Fruit fly (Drosophila melanogaster) whole organism, embryonic: ENCODE results near the gene CG42660.

Experiments
- Atf3 ChIP-seq: fragments of 200-800 bp; sonication (Bioruptor generic); optimal IDR thresholded peaks from 3 replicates; lab custom pipeline; 2016; ENCODE audit warnings: missing biosample characterization, missing genetic modification characterization
- CG10366 ChIP-seq: fragments of 200-800 bp; sonication (Bioruptor generic); IDR thresholded peaks from 2 replicates; pipeline ENCODE4 v1.3.6; 2022; ENCODE audit warnings: missing biosample characterization, missing genetic modification characterization
- CG11504 ChIP-seq: fragments of 200-800 bp; sonication (Bioruptor generic); optimal IDR thresholded peaks from 3 replicates; lab custom pipeline; 2019; ENCODE audit warnings: missing biosample characterization, mild to moderate bottlenecking, missing genetic modification characterization, moderate library complexity
- CG15269 ChIP-seq: fragments of 200-800 bp; sonication (Bioruptor generic); optimal IDR thresholded peaks from 2 replicates; lab custom pipeline; 2018; ENCODE audit warnings: missing biosample characterization, mild to moderate bottlenecking, missing genetic modification characterization, moderate library complexity
- CG15514 ChIP-seq: fragments of 200-800 bp; sonication (Bioruptor generic); optimal IDR thresholded peaks from 3 replicates; lab custom pipeline; 2017; ENCODE audit warnings: missing biosample characterization, missing genetic modification characterization, mild to moderate bottlenecking, moderate library complexity, missing genetic modification reagents
- CG1603 ChIP-seq: fragments of 200-800 bp; sonication (Bioruptor generic); optimal IDR thresholded peaks from 2 replicates; lab custom pipeline; 2019; ENCODE audit warnings: missing biosample characterization, mild to moderate bottlenecking, missing genetic modification characterization, moderate library complexity
- CG17328 ChIP-seq: fragments of 200-800 bp; sonication (Bioruptor generic); IDR thresholded peaks from 2 replicates; pipeline ENCODE4 v1.3.6; 2022; ENCODE audit warnings: missing biosample characterization, missing genetic modification characterization
- CG17361 ChIP-seq: fragments of 200-800 bp; sonication (Bioruptor generic); IDR thresholded peaks from 3 replicates; pipeline ENCODE4 v1.3.6; 2022; ENCODE audit warnings: missing biosample characterization, missing genetic modification characterization
- CG17385 ChIP-seq: fragments of 200-800 bp; sonication (Bioruptor generic); optimal IDR thresholded peaks from 3 replicates; lab custom pipeline; 2018; ENCODE audit warnings: missing biosample characterization, mild to moderate bottlenecking, missing genetic modification characterization
- CG2202 ChIP-seq: fragments of 200-800 bp; sonication (Bioruptor generic); optimal IDR thresholded peaks from 2 replicates; lab custom pipeline; 2018; ENCODE audit warnings: missing biosample characterization, mild to moderate bottlenecking, missing genetic modification characterization
- CG31224 ChIP-seq: fragments of 200-800 bp; sonication (Bioruptor generic); IDR thresholded peaks from 2 replicates; pipeline ENCODE4 v1.3.6; 2022; ENCODE audit warnings: missing biosample characterization, missing genetic modification characterization
- CG3163 ChIP-seq: fragments of 200-800 bp; sonication (Bioruptor generic); optimal IDR thresholded peaks from 3 replicates; lab custom pipeline; 2016; ENCODE audit warnings: missing biosample characterization, missing genetic modification characterization
- CG3281 ChIP-seq: fragments of 200-800 bp; sonication (Bioruptor generic); optimal IDR thresholded peaks from 3 replicates; lab custom pipeline; 2017; ENCODE audit warnings: missing biosample characterization, mild to moderate bottlenecking, missing genetic modification characterization
- CG4404 ChIP-seq: fragments of 200-800 bp; sonication (Bioruptor generic); IDR thresholded peaks from 2 replicates; pipeline ENCODE4 v1.3.6; 2022; ENCODE audit warnings: missing biosample characterization, missing genetic modification characterization
- CG4617 ChIP-seq: fragments of 200-800 bp; sonication (Bioruptor generic); optimal IDR thresholded peaks from 3 replicates; lab custom pipeline; 2016; ENCODE audit warnings: missing biosample characterization, missing genetic modification characterization, borderline replicate concordance
- CG4707 ChIP-seq: fragments of 200-800 bp; sonication (Bioruptor generic); optimal IDR thresholded peaks from 2 replicates; lab custom pipeline; 2018; ENCODE audit warnings: missing biosample characterization, mild to moderate bottlenecking, missing genetic modification characterization, moderate library complexity
- CG7357 ChIP-seq: fragments of 200-800 bp; sonication (Bioruptor generic); IDR thresholded peaks from 3 replicates; pipeline ENCODE4 v1.3.6; 2022; ENCODE audit warnings: missing biosample characterization, missing genetic modification characterization
- CG8359 ChIP-seq: fragments of 200-800 bp; sonication (Bioruptor generic); optimal IDR thresholded peaks from 2 replicates; lab custom pipeline; 2017; ENCODE audit warnings: missing biosample characterization, mild to moderate bottlenecking, missing genetic modification characterization, borderline replicate concordance
- CG8478 ChIP-seq: fragments of >200 bp; optimal IDR thresholded peaks from 2 replicates; lab custom pipeline; 2018
- CG9932 ChIP-seq: fragments of 200-800 bp; sonication (Bioruptor generic); IDR thresholded peaks from 2 replicates; pipeline ENCODE4 v1.3.6; 2022; ENCODE audit warnings: missing biosample characterization, missing genetic modification characterization
- CTCF ChIP-seq: fragments of 200-800 bp; sonication (Bioruptor generic); optimal IDR thresholded peaks from 2 replicates; lab custom pipeline; 2017; ENCODE audit warnings: missing biosample characterization, mild to moderate bottlenecking, missing genetic modification characterization, moderate library complexity
- CoRest ChIP-seq: fragments of 200-800 bp; sonication (Bioruptor generic); optimal IDR thresholded peaks from 3 replicates; lab custom pipeline; 2018; ENCODE audit warnings: missing biosample characterization, mild to moderate bottlenecking, missing genetic modification characterization, moderate library complexity
- Dbx ChIP-seq: fragments of 200-800 bp; sonication (Bioruptor generic); IDR thresholded peaks from 3 replicates; pipeline ENCODE4 v1.3.6; 2022; ENCODE audit warnings: missing biosample characterization, missing genetic modification characterization
- E2f2 ChIP-seq: fragments of 200-800 bp; sonication (Bioruptor generic); IDR thresholded peaks from 2 replicates; pipeline ENCODE4 v1.3.6; 2022; ENCODE audit warnings: missing biosample characterization, missing genetic modification characterization
- ERR ChIP-seq: fragments of 200-800 bp; sonication (Bioruptor generic); optimal IDR thresholded peaks from 2 replicates; lab custom pipeline; 2016; ENCODE audit warnings: missing biosample characterization, missing genetic modification characterization
- Eip74EF ChIP-seq, 2 experiments: fragments of 200-800 bp in 1 of 2; fragments of >200 bp in 1 of 2; sonication (Bioruptor generic) in 1 of 2; optimal IDR thresholded peaks; 2 replicates each; lab custom pipeline; 2017 to 2019; ENCODE audit warnings: missing biosample characterization in 2 of 2, missing genetic modification characterization in 2 of 2, mild to moderate bottlenecking in 1 of 2, moderate library complexity in 1 of 2
- Hmx ChIP-seq: fragments of 200-800 bp; sonication (Bioruptor generic); optimal IDR thresholded peaks from 2 replicates; lab custom pipeline; 2016; ENCODE audit warnings: missing biosample characterization, missing genetic modification characterization
- Side ChIP-seq: fragments of 200-800 bp; sonication (Bioruptor generic); optimal IDR thresholded peaks from 2 replicates; lab custom pipeline; 2016; ENCODE audit warnings: missing biosample characterization, missing genetic modification characterization
- Trl ChIP-seq, 3 experiments: fragments of >200 bp in 2 of 3; fragments of 200-800 bp in 1 of 3; sonication (Bioruptor generic) in 1 of 3; optimal IDR thresholded peaks; 2 replicates in 1 of 3; 3 replicates in 2 of 3; lab custom pipeline; 2016 to 2017; ENCODE audit warnings: missing biosample characterization in 1 of 3, missing genetic modification characterization in 1 of 3
- Xbp1 ChIP-seq: fragments of 200-800 bp; sonication (Bioruptor generic); optimal IDR thresholded peaks from 3 replicates; lab custom pipeline; 2016; ENCODE audit warnings: missing biosample characterization, mild to moderate bottlenecking, missing genetic modification characterization
- ato ChIP-seq: fragments of 200-800 bp; sonication (Bioruptor generic); IDR thresholded peaks from 2 replicates; pipeline ENCODE4 v1.3.6; 2022; ENCODE audit warnings: missing biosample characterization, missing genetic modification characterization; ENCODE audit not compliant: partially characterized antibody
- cad ChIP-seq: fragments of >200 bp; optimal IDR thresholded peaks from 2 replicates; lab custom pipeline; 2017; ENCODE audit warnings: missing biosample characterization, missing genetic modification characterization
- dm ChIP-seq: fragments of 200-800 bp; sonication (Bioruptor generic); optimal IDR thresholded peaks from 3 replicates; lab custom pipeline; 2016; ENCODE audit warnings: missing biosample characterization, missing genetic modification characterization
- dysf ChIP-seq: fragments of 200-800 bp; sonication (Bioruptor generic); IDR thresholded peaks from 3 replicates; pipeline ENCODE4 v1.3.6; 2022; ENCODE audit warnings: missing biosample characterization, missing genetic modification characterization
- gem ChIP-seq: fragments of 200-800 bp; sonication (Bioruptor generic); optimal IDR thresholded peaks from 2 replicates; lab custom pipeline; 2019; ENCODE audit warnings: missing biosample characterization, mild to moderate bottlenecking, missing genetic modification characterization, moderate library complexity
- grau ChIP-seq: fragments of 200-800 bp; optimal IDR thresholded peaks from 3 replicates; lab custom pipeline; 2019; ENCODE audit warnings: missing biosample characterization, mild to moderate bottlenecking, missing genetic modification characterization, moderate library complexity
- hkb ChIP-seq, 2 experiments: fragments of 200-800 bp in 1 of 2; fragments of >200 bp in 1 of 2; sonication (Bioruptor generic) in 1 of 2; IDR thresholded peaks in 1 of 2; optimal IDR thresholded peaks in 1 of 2; 2 replicates each; pipeline versions ENCODE4 v1.3.6 to Lab custom; 2017 to 2022; ENCODE audit warnings: missing biosample characterization in 1 of 2, missing genetic modification characterization in 1 of 2
- ind ChIP-seq: fragments of 200-800 bp; sonication (Bioruptor generic); optimal IDR thresholded peaks from 3 replicates; lab custom pipeline; 2016; ENCODE audit warnings: missing biosample characterization, missing genetic modification characterization
- nau ChIP-seq: fragments of 200-800 bp; sonication (Bioruptor generic); optimal IDR thresholded peaks from 3 replicates; lab custom pipeline; 2017; ENCODE audit warnings: missing biosample characterization, mild to moderate bottlenecking, missing genetic modification characterization, missing genetic modification reagents
- pan ChIP-seq, 4 experiments: fragments of >200 bp in 3 of 4; fragments of 200-800 bp in 1 of 4; sonication (Bioruptor generic) in 1 of 4; optimal IDR thresholded peaks in 3 of 4; IDR thresholded peaks in 1 of 4; 2 replicates each; pipeline versions ENCODE4 v1.3.6 to Lab custom; 2017 to 2022; ENCODE audit warnings: missing biosample characterization in 2 of 4, missing genetic modification characterization in 2 of 4, mixed read lengths in 1 of 4
- row ChIP-seq: fragments of 200-800 bp; sonication (Bioruptor generic); IDR thresholded peaks from 3 replicates; pipeline ENCODE4 v1.3.6; 2022; ENCODE audit warnings: missing biosample characterization, missing genetic modification characterization
- sd ChIP-seq: fragments of 200-800 bp; sonication (Bioruptor generic); optimal IDR thresholded peaks from 3 replicates; lab custom pipeline; 2018; ENCODE audit warnings: missing biosample characterization, mild to moderate bottlenecking, missing genetic modification characterization, moderate library complexity
- sim ChIP-seq: fragments of 200-800 bp; sonication (Bioruptor generic); IDR thresholded peaks from 2 replicates; pipeline ENCODE4 v1.3.6; 2022; ENCODE audit warnings: missing biosample characterization, missing genetic modification characterization
- slbo ChIP-seq: fragments of 200-800 bp; sonication (Bioruptor generic); IDR thresholded peaks from 2 replicates; pipeline ENCODE4 v1.3.6; 2022; ENCODE audit warnings: missing biosample characterization, missing genetic modification characterization
- slp2 ChIP-seq: fragments of 200-800 bp; sonication (Bioruptor generic); optimal IDR thresholded peaks from 2 replicates; lab custom pipeline; 2016; ENCODE audit warnings: missing biosample characterization, missing genetic modification characterization
- unc-4 ChIP-seq: fragments of 200-800 bp; sonication (Bioruptor generic); IDR thresholded peaks from 2 replicates; pipeline ENCODE4 v1.3.6; 2022; ENCODE audit warnings: missing biosample characterization, missing genetic modification characterization; ENCODE audit not compliant: partially characterized antibody

Gene CG42660

DNA sequence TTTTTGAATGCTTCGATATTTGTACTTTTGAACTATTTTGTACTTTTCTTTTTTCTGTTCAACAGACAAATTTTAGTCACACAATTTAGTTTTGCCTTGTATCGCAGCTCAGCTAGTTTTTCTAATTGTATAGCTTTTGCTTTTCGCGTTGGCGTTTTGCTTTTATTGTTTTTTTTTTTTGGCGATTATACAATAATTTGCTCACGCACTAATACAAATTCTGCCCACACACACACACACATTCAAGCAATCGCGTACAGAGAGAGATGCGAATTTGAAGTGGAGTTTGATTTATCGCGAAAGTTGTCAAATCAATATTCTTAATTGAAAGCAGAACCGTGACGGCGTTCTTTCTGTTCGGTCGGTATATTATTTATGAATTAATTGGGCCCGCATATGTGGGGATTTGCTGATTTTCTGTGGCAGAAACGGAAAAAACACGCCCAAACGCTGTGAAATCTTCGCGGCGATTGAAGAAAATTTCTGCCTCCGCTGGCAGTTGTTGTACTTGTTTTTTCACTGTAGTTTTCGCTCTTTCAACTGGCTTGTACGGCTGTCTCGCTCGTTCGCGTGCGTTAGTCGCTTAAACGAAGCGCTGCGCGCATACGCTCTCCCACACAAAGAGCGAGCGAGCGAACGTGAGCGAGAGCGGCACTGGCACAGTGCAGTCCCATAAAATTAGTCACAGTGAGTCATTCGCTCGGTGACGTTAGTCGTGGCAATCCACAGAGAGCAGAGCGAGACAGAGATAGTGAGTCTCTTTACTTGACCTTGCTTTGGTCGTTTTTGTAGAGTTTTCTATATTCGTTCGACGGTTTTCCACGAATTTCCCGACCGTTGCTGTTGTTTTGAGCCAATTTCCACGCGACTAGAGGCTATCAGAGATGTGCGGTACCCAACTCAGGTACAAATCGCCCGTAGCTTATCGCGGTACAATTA lies 30.3 kb upstream of the CG42660 start, which contains the start of gene Rac2 (continued):
- TF ChIP-seq hkb (optimal IDR thresholded peaks at IDR 0.05; lab: Kevin White, UChicago) = no peak
- peak; percentile 45 for TF ChIP-seq hkb (GFP tag; IDR thresholded peaks at IDR 0.05; lab: Robert Waterston, UW)
- TF ChIP-seq unc-4 = no peak; the same call in 1 of the 2 replicates
- TF ChIP-seq ato (GFP tag; lab: Robert Waterston, UW) = no peak
- 0 out of 3 replicates have a peak, but pooled peaks have one; percentile 13 for TF ChIP-seq CG7357 (GFP tag; lab: Robert Waterston, UW)
- TF ChIP-seq CG9932 (GFP tag; lab: Robert Waterston, UW) = peak; percentile 52
- TF ChIP-seq Hmx = no peak
- TF ChIP-seq ind = peak; percentile 3
- no peak for TF ChIP-seq pan (optimal IDR thresholded peaks at IDR 0.05; lab: Kevin White, UChicago)
- TF ChIP-seq pan (GFP tag; optimal IDR thresholded peaks at IDR 0.05 in 1 of 2, IDR thresholded peaks at IDR 0.05 in 1 of 2) = peak in 1 of 2 experiments; percentile 16
- peak; percentile 57 for TF ChIP-seq Atf3
- TF ChIP-seq CG10366 (GFP tag; lab: Robert Waterston, UW) = no peak
- TF ChIP-seq CG4404 (GFP tag; lab: Robert Waterston, UW) = 0 out of 2 replicates have a peak, but pooled peaks have one; percentile 24
- peak; percentile 26 for TF ChIP-seq dm
- TF ChIP-seq CoRest (tag; lab: Kevin White, UChicago) = peak; percentile 22
- TF ChIP-seq ERR (GFP tag; lab: Kevin White, UChicago) = peak; percentile 46
- TF ChIP-seq sd (tag; lab: Kevin White, UChicago) = peak; percentile 63
- TF ChIP-seq gem (tag; lab: Kevin White, UChicago) = peak; percentile 2
- TF ChIP-seq E2f2 = peak; percentile 40; the same call in 1 of the 2 replicates
- TF ChIP-seq CTCF (GFP tag; lab: Kevin White, UChicago) = no peak
- TF ChIP-seq nau (GFP tag; lab: Kevin White, UChicago) = no peak
- TF ChIP-seq CG4617 (GFP tag; lab: Kevin White, UChicago) = no peak
- peak; percentile 44; the same call in 1 of the 2 replicates for TF ChIP-seq sim (GFP tag; lab: Robert Waterston, UW)
- TF ChIP-seq Trl (optimal IDR thresholded peaks at IDR 0.05; lab: Kevin White, UChicago) = peak; percentile 95
- TF ChIP-seq Trl (GFP tag; optimal IDR thresholded peaks at IDR 0.05; lab: Kevin White, UChicago) = peak; percentile 77
- peak; percentile 20 for TF ChIP-seq CG2202
- peak; percentile 42 for TF ChIP-seq CG15514
- TF ChIP-seq CG1603 = peak; percentile 1
- TF ChIP-seq CG17385 (GFP tag; lab: Kevin White, UChicago) = peak; percentile 50
- peak; percentile 37 for TF ChIP-seq CG11504 (tag; lab: Kevin White, UChicago)
- peak; percentile 91 for TF ChIP-seq CG8478
- TF ChIP-seq slbo (GFP tag; lab: Robert Waterston, UW) = 0 out of 2 replicates have a peak, but pooled peaks have one; percentile 33
- TF ChIP-seq CG8359 = peak; percentile 22
- TF ChIP-seq Xbp1 = peak; percentile 6
- peak; percentile 47 for TF ChIP-seq CG3281 (GFP tag; lab: Kevin White, UChicago)
- TF ChIP-seq CG4707 (GFP tag; lab: Kevin White, UChicago) = no peak
- peak; percentile 67 for TF ChIP-seq row (GFP tag; lab: Robert Waterston, UW)
- TF ChIP-seq CG3163 (GFP tag; lab: Kevin White, UChicago) = peak; percentile 89
- peak; percentile 76 for TF ChIP-seq cad (GFP tag; lab: Kevin White, UChicago)
- no peak for TF ChIP-seq slp2 (GFP tag; lab: Kevin White, UChicago)
- TF ChIP-seq grau (tag; lab: Kevin White, UChicago) = peak; percentile 90
- 0 out of 2 replicates have a peak, but pooled peaks have one; percentile 13 for TF ChIP-seq CG31224
- TF ChIP-seq Dbx = peak; percentile 53; the same call in 1 of the 3 replicates
- TF ChIP-seq CG17328 (GFP tag; lab: Robert Waterston, UW) = 0 out of 2 replicates have a peak, but pooled peaks have one; percentile 10
- peak; percentile 44; the same call in 1 of the 3 replicates for TF ChIP-seq CG17361
- TF ChIP-seq CG15269 (tag; lab: Kevin White, UChicago) = peak; percentile 5
- peak in 1 of 2 experiments; percentile 23 for TF ChIP-seq Eip74EF (GFP tag; optimal IDR thresholded peaks at IDR 0.05; lab: Kevin White, UChicago)
- peak; percentile 12 for TF ChIP-seq Side
- peak; percentile 40; the same call in 1 of the 3 replicates for TF ChIP-seq dysf
